Fruit fly (Drosophila melanogaster): ENCODE results near the gene Chs2.

- TF ChIP-seq Sin3A (optimal IDR thresholded peaks at IDR 0.05) (no peak), psq (optimal IDR thresholded peaks at IDR 0.05) (no peak)
Measured at dm6 chr3L:21972162-21973022, 10.2 kb downstream of the Chs2 start.

All from Kc167 (cell line).